Fruit fly (Drosophila melanogaster) S2 (cell line): ENCODE results near the gene CG9886.

Source experiments
- CG8478 ChIP-seq: fragments of >200 bp; optimal IDR thresholded peaks from 2 replicates; lab custom pipeline; 2018
- CTCF ChIP-seq, 2 experiments: fragments of >200 bp; optimal IDR thresholded peaks; 2 replicates each; lab custom pipeline; 2018

DNA sequence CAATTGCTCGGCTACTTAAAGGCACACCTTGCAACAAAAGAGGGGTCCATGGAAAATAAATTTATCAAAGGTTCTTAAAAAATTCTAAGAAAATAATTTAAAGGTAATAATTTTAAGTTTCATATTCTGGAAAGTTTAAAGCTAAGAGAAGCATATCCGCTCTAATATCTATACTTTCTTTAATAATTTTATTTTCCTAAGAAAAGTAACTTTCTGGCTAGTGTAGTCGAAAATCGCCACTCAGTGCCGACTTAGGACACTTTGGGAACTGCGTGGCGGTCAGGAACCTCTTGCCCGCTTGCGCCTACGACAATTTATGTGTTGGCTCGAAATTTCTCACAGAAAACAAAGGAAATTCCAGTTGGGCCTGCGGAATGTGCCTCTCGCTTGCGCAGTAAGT lies 45.7 kb downstream of the CG9886 start:
- TF ChIP-seq CTCF (optimal IDR thresholded peaks at IDR 0.05; lab: Kevin White, UChicago), result no peak
- no peak for TF ChIP-seq CG8478 (lab: Kevin White, UChicago)
